Fruit fly (Drosophila melanogaster) whole organism, wandering third instar larva: ENCODE measurements around the gene CG14810.

ENCODE experiments used
- Abd-B ChIP-seq: fragments of >200 bp; optimal IDR thresholded peaks from 2 replicates; lab custom pipeline; 2017; ENCODE audit warnings: missing biosample characterization, missing genetic modification characterization
- CG32264 ChIP-seq: fragments of 200-800 bp; sonication (Bioruptor generic); optimal IDR thresholded peaks from 2 replicates; lab custom pipeline; 2016; ENCODE audit warnings: missing biosample characterization, missing genetic modification characterization
- CG9705 ChIP-seq: fragments of 200-800 bp; sonication (Bioruptor generic); optimal IDR thresholded peaks from 2 replicates; lab custom pipeline; 2018; ENCODE audit warnings: missing biosample characterization, mild to moderate bottlenecking, missing genetic modification characterization
- CrebA ChIP-seq: fragments of 200-800 bp; sonication (Bioruptor generic); optimal IDR thresholded peaks from 2 replicates; lab custom pipeline; 2016; ENCODE audit warnings: missing biosample characterization, mild to moderate bottlenecking, missing genetic modification characterization, borderline replicate concordance
- Dfd ChIP-seq: fragments of >200 bp; optimal IDR thresholded peaks from 2 replicates; lab custom pipeline; 2017; ENCODE audit warnings: missing biosample characterization, missing genetic modification characterization
- Dif ChIP-seq: fragments of 200-275, 200-300 bp; sonication (Bioruptor generic); optimal IDR thresholded peaks from 2 replicates; lab custom pipeline; 2018; ENCODE audit warnings: missing biosample characterization, missing genetic modification characterization; ENCODE audit not compliant: partially characterized antibody
- GATAd ChIP-seq: sonication (Bioruptor generic); optimal IDR thresholded peaks from 2 replicates; lab custom pipeline; 2016; ENCODE audit warnings: missing biosample characterization, missing genetic modification characterization
- HLH106 ChIP-seq: fragments of 200-800 bp; optimal IDR thresholded peaks from 3 replicates; lab custom pipeline; 2019; ENCODE audit warnings: missing biosample characterization, mild to moderate bottlenecking, missing genetic modification characterization, moderate library complexity
- Hnf4 ChIP-seq: fragments of 200-800 bp; sonication (Bioruptor generic); optimal IDR thresholded peaks from 2 replicates; lab custom pipeline; 2016; ENCODE audit warnings: missing biosample characterization, mild to moderate bottlenecking, missing genetic modification characterization
- Hr78 ChIP-seq: fragments of >200 bp; optimal IDR thresholded peaks from 2 replicates; lab custom pipeline; 2017; ENCODE audit warnings: missing biosample characterization, missing genetic modification characterization
- Hr83 ChIP-seq: fragments of 200-300 bp; sonication (Bioruptor generic); optimal IDR thresholded peaks from 2 replicates; lab custom pipeline; 2016; ENCODE audit warnings: missing biosample characterization, mild to moderate bottlenecking, missing genetic modification characterization, moderate library complexity; ENCODE audit not compliant: poor library complexity, severe bottlenecking
- Jra ChIP-seq: sonication (Bioruptor generic); optimal IDR thresholded peaks from 2 replicates; lab custom pipeline; 2016; ENCODE audit warnings: missing biosample characterization, missing genetic modification characterization
- Mio ChIP-seq: sonication (Bioruptor generic); optimal IDR thresholded peaks from 2 replicates; lab custom pipeline; 2016; ENCODE audit warnings: missing biosample characterization, missing genetic modification characterization
- Myc ChIP-seq: fragments of >200 bp; optimal IDR thresholded peaks from 2 replicates; lab custom pipeline; 2017
- N ChIP-seq: fragments of >200 bp; optimal IDR thresholded peaks from 2 replicates; lab custom pipeline; 2018; ENCODE audit warnings: missing biosample characterization, missing external identifiers, missing genetic modification characterization
- OdsH ChIP-seq: fragments of 200-800 bp; sonication (Bioruptor generic); optimal IDR thresholded peaks from 2 replicates; lab custom pipeline; 2016; ENCODE audit warnings: missing biosample characterization, mild to moderate bottlenecking, missing genetic modification characterization
- Rel ChIP-seq, 2 experiments: fragments of 200-800 bp; sonication (Bioruptor generic) in 1 of 2; optimal IDR thresholded peaks; 2 replicates in 1 of 2; 3 replicates in 1 of 2; lab custom pipeline; 2016 to 2019; ENCODE audit warnings: mild to moderate bottlenecking in 2 of 2, missing biosample characterization in 2 of 2, missing genetic modification characterization in 2 of 2, moderate library complexity in 1 of 2
- Sp1 ChIP-seq: fragments of 200-800 bp; sonication (Bioruptor generic); optimal IDR thresholded peaks from 3 replicates; lab custom pipeline; 2019; ENCODE audit warnings: missing biosample characterization, mild to moderate bottlenecking, missing genetic modification characterization, moderate library complexity
- Vsx2 ChIP-seq: fragments of 200-300, 225-300 bp; sonication (Bioruptor generic); optimal IDR thresholded peaks from 2 replicates; lab custom pipeline; 2018; ENCODE audit warnings: missing biosample characterization, missing genetic modification characterization; ENCODE audit not compliant: partially characterized antibody
- br ChIP-seq: fragments of 200-800 bp; sonication (Bioruptor generic); optimal IDR thresholded peaks from 2 replicates; lab custom pipeline; 2016; ENCODE audit warnings: missing biosample characterization, missing genetic modification characterization
- brk ChIP-seq: fragments of 200-800 bp; sonication (Bioruptor generic); optimal IDR thresholded peaks from 2 replicates; lab custom pipeline; 2016; ENCODE audit warnings: missing biosample characterization, mild to moderate bottlenecking, missing genetic modification characterization
- dl ChIP-seq, 2 experiments: fragments of 175-275, 200-275 bp in 1 of 2; fragments of 200-275 bp in 1 of 2; sonication (Bioruptor generic); optimal IDR thresholded peaks; lab custom pipeline; 2018; ENCODE audit warnings: mild to moderate bottlenecking in 2 of 2, missing biosample characterization in 2 of 2, missing genetic modification characterization in 2 of 2, moderate library complexity in 2 of 2; ENCODE audit not compliant: partially characterized antibody in 2 of 2, insufficient read depth in 1 of 2
- dmrt93B ChIP-seq: fragments of 200-800 bp; sonication (Bioruptor generic); optimal IDR thresholded peaks from 2 replicates; lab custom pipeline; 2018; ENCODE audit warnings: missing biosample characterization, mild to moderate bottlenecking, missing genetic modification characterization
- dsf ChIP-seq: sonication (Bioruptor generic); optimal IDR thresholded peaks from 2 replicates; lab custom pipeline; 2016; ENCODE audit warnings: missing biosample characterization, missing genetic modification characterization, borderline replicate concordance
- ey ChIP-seq: fragments of 200-800 bp; sonication (Bioruptor generic); optimal IDR thresholded peaks from 2 replicates; lab custom pipeline; 2016; ENCODE audit warnings: missing biosample characterization, missing genetic modification characterization
- foxo ChIP-seq, 2 experiments: fragments of 200-800 bp; sonication (Bioruptor generic); optimal IDR thresholded peaks; 2 replicates in 1 of 2; 3 replicates in 1 of 2; lab custom pipeline; 2016 to 2017; ENCODE audit warnings: missing biosample characterization in 2 of 2, missing genetic modification characterization in 2 of 2
- fru ChIP-seq: fragments of 200-800 bp; sonication (Bioruptor generic); optimal IDR thresholded peaks from 3 replicates; lab custom pipeline; 2016; ENCODE audit warnings: missing biosample characterization, mild to moderate bottlenecking, missing genetic modification characterization
- h ChIP-seq: fragments of 200-800 bp; sonication (Bioruptor generic); optimal IDR thresholded peaks from 3 replicates; lab custom pipeline; 2016; ENCODE audit warnings: missing biosample characterization, mild to moderate bottlenecking, missing genetic modification characterization
- jim ChIP-seq: fragments of 175-275, 200-325 bp; sonication (Bioruptor generic); optimal IDR thresholded peaks from 2 replicates; lab custom pipeline; 2016; ENCODE audit warnings: missing biosample characterization, mild to moderate bottlenecking, missing genetic modification characterization
- lola ChIP-seq: fragments of >200 bp; optimal IDR thresholded peaks from 2 replicates; lab custom pipeline; 2017; ENCODE audit warnings: missing biosample characterization, missing genetic modification characterization
- pan ChIP-seq: fragments of >200 bp; optimal IDR thresholded peaks from 2 replicates; lab custom pipeline; 2017
- psq ChIP-seq: fragments of 200-800 bp; sonication (Bioruptor generic); optimal IDR thresholded peaks from 3 replicates; lab custom pipeline; 2017; ENCODE audit warnings: missing biosample characterization, mild to moderate bottlenecking, missing genetic modification characterization, moderate library complexity
- rgr ChIP-seq: fragments of 200-800 bp; sonication (Bioruptor generic); optimal IDR thresholded peaks from 3 replicates; lab custom pipeline; 2016; ENCODE audit warnings: missing biosample characterization, mild to moderate bottlenecking, missing genetic modification characterization
- sage ChIP-seq: fragments of 200-800 bp; sonication (Bioruptor generic); optimal IDR thresholded peaks from 2 replicates; lab custom pipeline; 2016; ENCODE audit warnings: missing biosample characterization, mild to moderate bottlenecking, missing genetic modification characterization
- sv ChIP-seq: fragments of 200-800 bp; sonication (Bioruptor generic); optimal IDR thresholded peaks from 3 replicates; lab custom pipeline; 2016; ENCODE audit warnings: missing biosample characterization, missing genetic modification characterization
- tai ChIP-seq: sonication (Bioruptor generic); optimal IDR thresholded peaks from 2 replicates; lab custom pipeline; 2016; ENCODE audit warnings: missing biosample characterization, missing genetic modification characterization
- usp ChIP-seq: fragments of >200 bp; optimal IDR thresholded peaks from 2 replicates; lab custom pipeline; 2017; ENCODE audit warnings: missing biosample characterization, missing genetic modification characterization
- woc ChIP-seq: sonication (Bioruptor generic); optimal IDR thresholded peaks from 2 replicates; lab custom pipeline; 2016; ENCODE audit warnings: missing biosample characterization, mild to moderate bottlenecking, missing genetic modification characterization

The CG14810 gene

DNA sequence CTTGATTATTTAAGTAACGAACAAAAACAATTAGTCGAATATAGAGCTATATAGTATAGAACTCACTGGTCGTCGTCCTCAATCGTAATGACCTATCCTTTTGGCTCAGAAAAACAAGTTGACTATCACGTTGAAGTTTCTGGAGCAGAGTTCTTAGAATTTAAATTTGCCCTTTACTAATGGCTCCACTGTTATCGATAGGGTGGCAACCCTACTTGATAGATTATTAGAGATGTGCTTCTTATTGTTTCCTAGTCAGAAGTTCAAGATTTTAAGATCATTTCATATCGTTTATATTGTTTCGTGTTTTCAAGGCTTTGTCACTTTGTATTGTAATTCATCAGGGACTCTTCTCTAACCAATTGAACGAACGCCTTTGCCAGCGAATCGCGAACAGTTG is at the start of gene CG14810:
Gene CG14810, minus strand, starts transcription at position 101 of the 400 bp plus-strand sequence.
- TF ChIP-seq usp (GFP tag; lab: Kevin White, UChicago), result no peak
- TF ChIP-seq sage (GFP tag; lab: Kevin White, UChicago), result no peak
- no peak for TF ChIP-seq pan
- TF ChIP-seq Hnf4 (GFP tag; lab: Kevin White, UChicago), result no peak
- TF ChIP-seq tai (GFP tag; lab: Kevin White, UChicago), result no peak
- TF ChIP-seq h (GFP tag; lab: Kevin White, UChicago), result no peak
- TF ChIP-seq Hr78 (GFP tag; lab: Kevin White, UChicago), result no peak
- TF ChIP-seq ey (GFP tag; lab: Kevin White, UChicago), result no peak
- no peak for TF ChIP-seq Abd-B
- TF ChIP-seq HLH106 (tag; lab: Kevin White, UChicago), result no peak
- no peak for TF ChIP-seq Jra (GFP tag; lab: Kevin White, UChicago)
- no peak for TF ChIP-seq Dfd (GFP tag; lab: Kevin White, UChicago)

DNA sequence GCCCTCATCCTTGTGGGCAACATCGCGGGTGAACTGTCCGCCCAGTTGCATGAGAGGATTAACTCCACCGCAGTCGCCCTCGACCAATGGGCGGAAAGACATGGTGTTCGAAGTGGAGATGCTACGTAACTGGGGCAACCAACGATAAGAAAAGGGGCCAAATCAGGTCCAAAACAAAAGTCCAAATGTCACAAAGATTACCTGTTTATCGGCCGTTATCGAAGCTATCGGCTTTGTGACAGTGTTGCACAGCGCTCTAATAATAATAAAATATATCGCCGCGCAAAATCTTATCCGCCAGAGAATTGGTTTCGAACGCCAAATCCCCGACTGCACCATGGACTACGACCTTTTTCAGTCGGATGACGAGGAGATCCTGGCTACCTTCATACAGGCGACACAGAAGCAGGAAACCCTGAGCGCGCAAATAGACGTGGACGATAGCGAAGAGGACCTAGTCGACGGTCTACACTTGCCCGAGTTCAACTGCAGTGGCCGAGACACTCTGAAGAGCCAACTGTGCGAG is 48.5 kb upstream of the CG14810 start, which contains the start of the genes CG14803 and Pex5:
Gene CG14803, plus strand, starts transcription at position 285 of the 526 bp plus-strand sequence.
Gene Pex5, minus strand, starts transcription at position 476 of the 526 bp plus-strand sequence.
- no peak for TF ChIP-seq Rel (GFP tag; optimal IDR thresholded peaks at IDR 0.05; lab: Kevin White, UChicago)
- TF ChIP-seq Rel (tag; optimal IDR thresholded peaks at IDR 0.05; lab: Kevin White, UChicago), result peak; percentile 37
- no peak for TF ChIP-seq foxo (GFP tag; optimal IDR thresholded peaks at IDR 0.05; lab: Kevin White, UChicago)
- TF ChIP-seq psq, result peak; percentile 16
- peak; percentile 23 for TF ChIP-seq Sp1
- no peak for TF ChIP-seq ey (GFP tag; lab: Kevin White, UChicago)

DNA sequence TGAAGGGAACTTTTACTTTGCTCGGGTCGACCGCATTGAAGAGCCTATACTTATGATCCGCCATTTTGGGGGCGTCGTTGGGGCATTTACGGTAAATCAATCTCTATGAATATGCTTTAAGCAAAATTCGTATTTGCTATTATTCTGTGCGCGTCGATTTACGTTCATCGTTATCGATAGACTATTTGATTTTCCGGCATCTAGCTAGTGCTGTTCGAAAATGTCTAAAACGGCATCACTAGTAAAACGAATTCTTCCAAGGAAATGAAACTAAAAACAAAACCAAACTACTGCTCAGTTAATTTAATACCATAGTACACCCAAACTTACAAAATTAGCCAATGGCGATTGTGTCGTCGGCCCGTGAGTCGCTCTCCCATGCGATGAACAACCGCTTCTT is 45.5 kb upstream of the CG14810 start, which contains the start of the genes Gcna and MED18:
Gene Gcna, minus strand, starts transcription at position 163 of the 400 bp plus-strand sequence.
Gene MED18, plus strand, starts transcription at position 237 of the 400 bp plus-strand sequence.
- TF ChIP-seq sage (GFP tag; lab: Kevin White, UChicago), result no peak
- TF ChIP-seq Myc (lab: Kevin White, UChicago), result peak; percentile 56
- no peak for TF ChIP-seq brk (GFP tag; lab: Kevin White, UChicago)
- no peak for TF ChIP-seq GATAd (GFP tag; lab: Kevin White, UChicago)

DNA sequence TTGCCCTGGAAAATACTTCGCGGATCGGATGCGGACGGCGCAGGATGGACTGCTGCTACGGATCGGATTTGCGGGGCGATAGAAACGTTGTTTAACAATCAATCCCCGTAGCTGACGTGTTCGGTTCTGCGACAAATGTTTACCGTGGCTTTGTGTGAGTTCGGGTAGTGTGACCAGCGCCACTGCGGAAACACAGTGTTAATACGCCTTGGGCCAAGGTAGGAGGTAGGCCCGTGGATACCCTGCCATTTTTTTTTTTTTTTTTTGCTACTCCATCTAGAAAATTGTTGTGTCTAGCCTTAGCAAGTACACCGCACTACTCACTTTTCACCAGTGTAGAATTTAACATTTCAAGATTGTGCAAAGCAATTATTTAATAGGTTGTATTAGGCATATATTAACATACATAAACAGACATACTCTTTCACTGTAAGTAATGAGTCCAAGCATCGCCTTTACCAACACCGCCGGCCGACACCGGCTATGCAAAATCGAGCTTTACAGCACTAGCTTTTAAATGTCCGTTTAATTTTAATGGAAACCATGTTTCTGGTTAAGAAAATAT is 41.6 kb upstream of the CG14810 start, which contains the start of gene deltaCOP:
Gene deltaCOP, minus strand, starts transcription at position 171 of the 565 bp plus-strand sequence.
- TF ChIP-seq Hnf4 (GFP tag; lab: Kevin White, UChicago), result no peak
- TF ChIP-seq tai (GFP tag; lab: Kevin White, UChicago), result no peak
- peak; percentile 87 for TF ChIP-seq OdsH
- peak; percentile 89 for TF ChIP-seq br (GFP tag; lab: Kevin White, UChicago)
- no peak for TF ChIP-seq Dfd (GFP tag; lab: Kevin White, UChicago)
- TF ChIP-seq lola (GFP tag; lab: Kevin White, UChicago), result no peak
- no peak for TF ChIP-seq fru (GFP tag; lab: Kevin White, UChicago)
- TF ChIP-seq CrebA, result no peak
- TF ChIP-seq Sp1, result peak; percentile 72
- peak; percentile 39 for TF ChIP-seq Mio (GFP tag; lab: Kevin White, UChicago)
- TF ChIP-seq pan, result no peak
- TF ChIP-seq CG9705, result peak; percentile 51
- peak; percentile 97 for TF ChIP-seq woc (GFP tag; lab: Kevin White, UChicago)
- TF ChIP-seq usp (GFP tag; lab: Kevin White, UChicago), result no peak
- TF ChIP-seq sv (GFP tag; lab: Kevin White, UChicago), result peak; percentile 79
- TF ChIP-seq Abd-B, result no peak
- no peak for TF ChIP-seq Vsx2
- TF ChIP-seq GATAd (GFP tag; lab: Kevin White, UChicago), result no peak
- TF ChIP-seq dmrt93B, result no peak
- peak; percentile 91 for TF ChIP-seq rgr (GFP tag; lab: Kevin White, UChicago)
- no peak for TF ChIP-seq dsf (GFP tag; lab: Kevin White, UChicago)
- TF ChIP-seq Rel (GFP tag; optimal IDR thresholded peaks at IDR 0.05; lab: Kevin White, UChicago), result no peak
- peak; percentile 65 for TF ChIP-seq Rel (tag; optimal IDR thresholded peaks at IDR 0.05; lab: Kevin White, UChicago)
- TF ChIP-seq Hr83 (GFP tag; lab: Kevin White, UChicago), result peak; percentile 56
- peak; percentile 40 for TF ChIP-seq Myc (lab: Kevin White, UChicago)
- TF ChIP-seq ey (GFP tag; lab: Kevin White, UChicago), result peak; percentile 91
- no peak for TF ChIP-seq sage (GFP tag; lab: Kevin White, UChicago)
- TF ChIP-seq h (GFP tag; lab: Kevin White, UChicago), result peak; percentile 93
- TF ChIP-seq Dif, result no peak
- TF ChIP-seq Hr78 (GFP tag; lab: Kevin White, UChicago), result no peak
- TF ChIP-seq dl (GFP tag; optimal IDR thresholded peaks at IDR 0.05; lab: Kevin White, UChicago; ENCODE audit: insufficient read depth in 1 of 2, partially characterized antibody in 2 of 2), result no peak
- TF ChIP-seq psq, result peak; percentile 82
- TF ChIP-seq CG32264, result peak; percentile 53
- TF ChIP-seq jim, result no peak
- TF ChIP-seq Jra (GFP tag; lab: Kevin White, UChicago), result no peak
- no peak for TF ChIP-seq N (GFP tag; lab: Kevin White, UChicago)
- TF ChIP-seq brk (GFP tag; lab: Kevin White, UChicago), result no peak
- peak; percentile 81 for TF ChIP-seq HLH106 (tag; lab: Kevin White, UChicago)
- TF ChIP-seq foxo (GFP tag; optimal IDR thresholded peaks at IDR 0.05; lab: Kevin White, UChicago), result peak; percentile 19 to 92
